Fruit fly (Drosophila melanogaster): ENCODE data around the gene NimC4.

Gene NimC4

dm6 chr2L:14094606-14095005, 47.2 kb downstream of the NimC4 start (continued):
- no peak for TF ChIP-seq CG17829 (tag; optimal IDR thresholded peaks at IDR 0.05)
- 0 out of 2 replicates have a peak, but pooled peaks have one; percentile 32 for TF ChIP-seq Awh (GFP tag; IDR thresholded peaks at IDR 0.05)
- no peak for TF ChIP-seq CG31224 (GFP tag; IDR thresholded peaks at IDR 0.05)
- no peak for TF ChIP-seq CG7928 (GFP tag; optimal IDR thresholded peaks at IDR 0.05)
- TF ChIP-seq CG6272 (GFP tag; IDR thresholded peaks at IDR 0.05) = no peak
- TF ChIP-seq CG18476 (GFP tag; optimal IDR thresholded peaks at IDR 0.05) = no peak
- no peak for TF ChIP-seq Hr78 (GFP tag; optimal IDR thresholded peaks at IDR 0.05)
- no peak for TF ChIP-seq Med (GFP tag)
- no peak for TF ChIP-seq CG12299 (tag; optimal IDR thresholded peaks at IDR 0.05)
- TF ChIP-seq pho (GFP tag; optimal IDR thresholded peaks at IDR 0.05) = no peak
- peak; percentile 43 for TF ChIP-seq CG1602 (GFP tag; optimal IDR thresholded peaks at IDR 0.05)
- no peak for TF ChIP-seq CG1832 (GFP tag; optimal IDR thresholded peaks at IDR 0.05)
- no peak for TF ChIP-seq Spps (tag; optimal IDR thresholded peaks at IDR 0.05)
- no peak for TF ChIP-seq CG10565 (GFP tag; optimal IDR thresholded peaks at IDR 0.05)
- peak; percentile 67 for TF ChIP-seq sens (GFP tag)
- peak; percentile 33 for TF ChIP-seq CG4282 (GFP tag; optimal IDR thresholded peaks at IDR 0.05)
- peak in 1 of 2 experiments; percentile 79 for TF ChIP-seq prd (optimal IDR thresholded peaks at IDR 0.05)
- no peak for TF ChIP-seq prd (GFP tag; IDR thresholded peaks at IDR 0.05)
- TF ChIP-seq CG2678 (tag; optimal IDR thresholded peaks at IDR 0.05) = no peak
- peak; percentile 28 for TF ChIP-seq CG16863 (GFP tag; optimal IDR thresholded peaks at IDR 0.05)
- no peak for TF ChIP-seq CG12236 (GFP tag; optimal IDR thresholded peaks at IDR 0.05)
- TF ChIP-seq grn (GFP tag; optimal IDR thresholded peaks at IDR 0.05) = no peak
- TF ChIP-seq Bteb2 (GFP tag; optimal IDR thresholded peaks at IDR 0.05) = no peak
- TF ChIP-seq Nf-YA (GFP tag; IDR thresholded peaks at IDR 0.05) = no peak
- TF ChIP-seq CG11085 (GFP tag; IDR thresholded peaks at IDR 0.05) = no peak
- TF ChIP-seq B-H1 (GFP tag; IDR thresholded peaks at IDR 0.05) = no peak
- TF ChIP-seq crp (GFP tag; optimal IDR thresholded peaks at IDR 0.05) = no peak
- peak; percentile 48 for TF ChIP-seq al (GFP tag; IDR thresholded peaks at IDR 0.05)
- TF ChIP-seq Mes4 (GFP tag; optimal IDR thresholded peaks at IDR 0.05) = no peak
- TF ChIP-seq chn (GFP tag; optimal IDR thresholded peaks at IDR 0.05) = peak; percentile 39
- TF ChIP-seq CG6765 (GFP tag; optimal IDR thresholded peaks at IDR 0.05) = no peak
- peak; percentile 34 for TF ChIP-seq bab2 (GFP tag; optimal IDR thresholded peaks at IDR 0.05)
- TF ChIP-seq YL-1 (GFP tag; optimal IDR thresholded peaks at IDR 0.05) = no peak
- no peak for TF ChIP-seq CG13894 (tag; optimal IDR thresholded peaks at IDR 0.05)

- TF ChIP-seq Hr39 (optimal IDR thresholded peaks at IDR 0.05) = peak; percentile 88
- no peak for TF ChIP-seq Deaf1 (tag; optimal IDR thresholded peaks at IDR 0.05)
- TF ChIP-seq CG7271 (tag; optimal IDR thresholded peaks at IDR 0.05) = no peak
- no peak for TF ChIP-seq pho (GFP tag; optimal IDR thresholded peaks at IDR 0.05)
- peak; percentile 22 for TF ChIP-seq cg (GFP tag; optimal IDR thresholded peaks at IDR 0.05)
- TF ChIP-seq tna (GFP tag; IDR thresholded peaks at IDR 0.05; ENCODE audit: partially characterized antibody) = no peak
- peak; percentile 28 for TF ChIP-seq nerfin-1 (tag; optimal IDR thresholded peaks at IDR 0.05)
- TF ChIP-seq Fer3 (tag; optimal IDR thresholded peaks at IDR 0.05) = no peak
- peak; percentile 13; the same call in 1 of the 2 replicates for TF ChIP-seq bbx (GFP tag; IDR thresholded peaks at IDR 0.05; ENCODE audit: partially characterized antibody)
- no peak for TF ChIP-seq CG8281 (tag; optimal IDR thresholded peaks at IDR 0.05)
- TF ChIP-seq pros (GFP tag; optimal IDR thresholded peaks at IDR 0.05) = peak; percentile 34
Measured at dm6 chr2L:14095683-14096082, 48.3 kb downstream of the NimC4 start.
